Fruit fly (Drosophila melanogaster) whole organism, embryonic: Measurements from ENCODE around the gene Gr85a.

Experiments used
- Bdp1 ChIP-seq: fragments of 200-800 bp; sonication (Bioruptor generic); optimal IDR thresholded peaks from 3 replicates; lab custom pipeline; 2016; ENCODE audit warnings: missing biosample characterization, missing genetic modification characterization
- Bteb2 ChIP-seq: fragments of 200-800 bp; sonication (Bioruptor generic); optimal IDR thresholded peaks from 2 replicates; lab custom pipeline; 2016; ENCODE audit warnings: missing biosample characterization, missing genetic modification characterization
- CG10147 ChIP-seq: fragments of 200-800 bp; sonication (Bioruptor generic); optimal IDR thresholded peaks from 2 replicates; lab custom pipeline; 2019; ENCODE audit warnings: missing biosample characterization, mild to moderate bottlenecking, missing genetic modification characterization, moderate library complexity
- CG12659 ChIP-seq: fragments of 200-800 bp; sonication (Bioruptor generic); optimal IDR thresholded peaks from 3 replicates; lab custom pipeline; 2017; ENCODE audit warnings: mild to moderate bottlenecking, missing biosample characterization, missing genetic modification reagents, missing genetic modification characterization
- CG13296 ChIP-seq: fragments of 200-800 bp; sonication (Bioruptor generic); optimal IDR thresholded peaks from 3 replicates; lab custom pipeline; 2018; ENCODE audit warnings: missing biosample characterization, mild to moderate bottlenecking, missing genetic modification characterization
- CG13424 ChIP-seq: fragments of 200-800 bp; sonication (Bioruptor generic); optimal IDR thresholded peaks from 2 replicates; lab custom pipeline; 2019; ENCODE audit warnings: missing biosample characterization, mild to moderate bottlenecking, missing genetic modification characterization, moderate library complexity
- CG13775 ChIP-seq: fragments of 200-800 bp; sonication (Bioruptor generic); optimal IDR thresholded peaks from 3 replicates; lab custom pipeline; 2017; ENCODE audit warnings: missing biosample characterization, mild to moderate bottlenecking, missing genetic modification characterization
- CG1529 ChIP-seq: fragments of 200-800 bp; sonication (Bioruptor generic); optimal IDR thresholded peaks from 3 replicates; lab custom pipeline; 2018; ENCODE audit warnings: missing biosample characterization, missing genetic modification characterization
- CG15479 ChIP-seq: fragments of 200-800 bp; sonication (Bioruptor generic); optimal IDR thresholded peaks from 3 replicates; lab custom pipeline; 2019; ENCODE audit warnings: missing biosample characterization, mild to moderate bottlenecking, missing genetic modification characterization, moderate library complexity
- CG15514 ChIP-seq: fragments of 200-800 bp; sonication (Bioruptor generic); optimal IDR thresholded peaks from 3 replicates; lab custom pipeline; 2017; ENCODE audit warnings: missing biosample characterization, missing genetic modification characterization, mild to moderate bottlenecking, moderate library complexity, missing genetic modification reagents
- CG17186 ChIP-seq: fragments of 200-800 bp; sonication (Bioruptor generic); optimal IDR thresholded peaks from 3 replicates; lab custom pipeline; 2017; ENCODE audit warnings: missing biosample characterization, missing genetic modification reagents, missing genetic modification characterization
- CG18619 ChIP-seq: fragments of 200-800 bp; sonication (Bioruptor generic); optimal IDR thresholded peaks from 3 replicates; lab custom pipeline; 2017; ENCODE audit warnings: missing biosample characterization, mild to moderate bottlenecking, missing genetic modification characterization
- CG31365 ChIP-seq: fragments of 200-800 bp; sonication (Bioruptor generic); optimal IDR thresholded peaks from 2 replicates; lab custom pipeline; 2018; ENCODE audit warnings: missing biosample characterization, mild to moderate bottlenecking, missing genetic modification characterization
- CG3281 ChIP-seq: fragments of 200-800 bp; sonication (Bioruptor generic); optimal IDR thresholded peaks from 3 replicates; lab custom pipeline; 2017; ENCODE audit warnings: missing biosample characterization, mild to moderate bottlenecking, missing genetic modification characterization
- CG4328 ChIP-seq: fragments of 200-800 bp; sonication (Bioruptor generic); optimal IDR thresholded peaks from 3 replicates; lab custom pipeline; 2017; ENCODE audit warnings: missing biosample characterization, missing genetic modification reagents, missing genetic modification characterization
- CG5245 ChIP-seq: fragments of 200-800 bp; sonication (Bioruptor generic); optimal IDR thresholded peaks from 3 replicates; lab custom pipeline; 2016; ENCODE audit warnings: missing biosample characterization, missing genetic modification characterization
- CG5953 ChIP-seq: fragments of 200-800 bp; sonication (Bioruptor generic); IDR thresholded peaks from 2 replicates; pipeline ENCODE4 v1.3.6; 2022; ENCODE audit warnings: missing biosample characterization, missing genetic modification characterization
- CG6175 ChIP-seq: fragments of 200-800 bp; sonication (Bioruptor generic); IDR thresholded peaks from 3 replicates; pipeline ENCODE4 v1.3.6; 2022; ENCODE audit warnings: missing biosample characterization, missing genetic modification characterization
- CG7786 ChIP-seq: fragments of 200-800 bp; sonication (Bioruptor generic); optimal IDR thresholded peaks from 2 replicates; lab custom pipeline; 2016; ENCODE audit warnings: missing biosample characterization, missing genetic modification characterization
- CG8478 ChIP-seq: fragments of >200 bp; optimal IDR thresholded peaks from 2 replicates; lab custom pipeline; 2018
- Dip3 ChIP-seq: fragments of 200-800 bp; sonication (Bioruptor generic); optimal IDR thresholded peaks from 3 replicates; lab custom pipeline; 2016; ENCODE audit warnings: missing biosample characterization, missing genetic modification characterization
- Doc3 ChIP-seq: fragments of 200-800 bp; sonication (Bioruptor generic); IDR thresholded peaks from 3 replicates; pipeline ENCODE4 v1.3.6; 2022; ENCODE audit warnings: missing biosample characterization, missing genetic modification characterization; ENCODE audit not compliant: partially characterized antibody
- H2.0 ChIP-seq: fragments of 200-800 bp; sonication (Bioruptor generic); IDR thresholded peaks from 2 replicates; pipeline ENCODE4 v1.3.6; 2022; ENCODE audit warnings: missing biosample characterization, missing genetic modification characterization
- Hr51 ChIP-seq, 2 experiments: fragments of 200-800 bp; sonication (Bioruptor generic); optimal IDR thresholded peaks; 2 replicates in 1 of 2; 3 replicates in 1 of 2; lab custom pipeline; 2016 to 2018; ENCODE audit warnings: missing biosample characterization in 2 of 2, missing genetic modification characterization in 2 of 2, mild to moderate bottlenecking in 1 of 2, moderate library complexity in 1 of 2
- Hr78 ChIP-seq, 2 experiments: fragments of 200-800 bp in 1 of 2; fragments of >200 bp in 1 of 2; sonication (Bioruptor generic) in 1 of 2; optimal IDR thresholded peaks; 2 replicates each; lab custom pipeline; 2017 to 2019; ENCODE audit warnings: missing biosample characterization in 2 of 2, missing genetic modification characterization in 2 of 2, mild to moderate bottlenecking in 1 of 2, moderate library complexity in 1 of 2
- Jarid2 ChIP-seq: fragments of 200-800 bp; sonication (Bioruptor generic); optimal IDR thresholded peaks from 3 replicates; lab custom pipeline; 2017; ENCODE audit warnings: mild to moderate bottlenecking, missing biosample characterization, missing genetic modification reagents, missing genetic modification characterization
- Mrtf ChIP-seq: fragments of 200-800 bp; sonication (Bioruptor generic); IDR thresholded peaks from 3 replicates; pipeline ENCODE4 v1.3.6; 2022; ENCODE audit warnings: missing biosample characterization, missing genetic modification characterization
- Pdp1 ChIP-seq, 2 experiments: fragments of 200-800 bp; sonication (Bioruptor generic); optimal IDR thresholded peaks; 3 replicates each; lab custom pipeline; 2016; ENCODE audit warnings: missing biosample characterization in 2 of 2, missing genetic modification characterization in 2 of 2, mild to moderate bottlenecking in 1 of 2, moderate library complexity in 1 of 2
- Sry-β ChIP-seq: fragments of 200-800 bp; sonication (Bioruptor generic); optimal IDR thresholded peaks from 2 replicates; lab custom pipeline; 2018; ENCODE audit warnings: missing biosample characterization, mild to moderate bottlenecking, missing genetic modification characterization, moderate library complexity
- Stat92E ChIP-seq, 3 experiments: fragments of >200 bp in 2 of 3; fragments of 200-800 bp in 1 of 3; sonication (Bioruptor generic) in 1 of 3; optimal IDR thresholded peaks; 2 replicates each; lab custom pipeline; 2017 to 2019; ENCODE audit warnings: missing biosample characterization in 3 of 3, missing genetic modification characterization in 3 of 3, mild to moderate bottlenecking in 1 of 3, moderate library complexity in 1 of 3
- Tbp ChIP-seq: fragments of >200 bp; optimal IDR thresholded peaks from 2 replicates; lab custom pipeline; 2018; ENCODE audit warnings: missing biosample characterization, missing genetic modification characterization
- chn ChIP-seq: fragments of 200-800 bp; sonication (Bioruptor generic); optimal IDR thresholded peaks from 2 replicates; lab custom pipeline; 2016; ENCODE audit warnings: missing biosample characterization, missing genetic modification characterization
- dan ChIP-seq: fragments of 200-800 bp; sonication (Bioruptor generic); IDR thresholded peaks from 2 replicates; pipeline ENCODE4 v1.3.6; 2022; ENCODE audit warnings: missing biosample characterization, missing genetic modification characterization
- fd96Cb ChIP-seq: fragments of 200-800 bp; sonication (Bioruptor generic); optimal IDR thresholded peaks from 2 replicates; lab custom pipeline; 2018; ENCODE audit warnings: missing biosample characterization, mild to moderate bottlenecking, missing genetic modification characterization, moderate library complexity
- klu ChIP-seq: fragments of 200-800 bp; sonication (Bioruptor generic); IDR thresholded peaks from 2 replicates; pipeline ENCODE4 v1.3.6; 2022; ENCODE audit warnings: missing biosample characterization, missing genetic modification characterization
- nerfin-1 ChIP-seq: fragments of 200-800 bp; sonication (Bioruptor generic); optimal IDR thresholded peaks from 3 replicates; lab custom pipeline; 2019; ENCODE audit warnings: missing biosample characterization, mild to moderate bottlenecking, missing genetic modification characterization, moderate library complexity
- onecut ChIP-seq: fragments of 200-800 bp; sonication (Bioruptor generic); IDR thresholded peaks from 2 replicates; pipeline ENCODE4 v1.3.6; 2022; ENCODE audit warnings: missing biosample characterization, missing genetic modification characterization
- pan ChIP-seq, 4 experiments: fragments of >200 bp in 3 of 4; fragments of 200-800 bp in 1 of 4; sonication (Bioruptor generic) in 1 of 4; optimal IDR thresholded peaks in 3 of 4; IDR thresholded peaks in 1 of 4; 2 replicates each; pipeline versions ENCODE4 v1.3.6 to Lab custom; 2017 to 2022; ENCODE audit warnings: missing biosample characterization in 2 of 4, missing genetic modification characterization in 2 of 4, mixed read lengths in 1 of 4
- ro ChIP-seq: fragments of 200-800 bp; sonication (Bioruptor generic); IDR thresholded peaks from 2 replicates; pipeline ENCODE4 v1.3.6; 2022; ENCODE audit warnings: missing biosample characterization, missing genetic modification characterization
- run ChIP-seq: fragments of 200-800 bp; sonication (Bioruptor generic); optimal IDR thresholded peaks from 3 replicates; lab custom pipeline; 2018; ENCODE audit warnings: missing biosample characterization, mild to moderate bottlenecking, missing genetic modification characterization
- schlank ChIP-seq: fragments of 200-800 bp; sonication (Bioruptor generic); optimal IDR thresholded peaks from 2 replicates; lab custom pipeline; 2018; ENCODE audit warnings: missing biosample characterization, mild to moderate bottlenecking, missing genetic modification characterization
- slbo ChIP-seq: fragments of 200-800 bp; sonication (Bioruptor generic); IDR thresholded peaks from 2 replicates; pipeline ENCODE4 v1.3.6; 2022; ENCODE audit warnings: missing biosample characterization, missing genetic modification characterization
- sna ChIP-seq: fragments of 200-800 bp; sonication (Bioruptor generic); IDR thresholded peaks from 2 replicates; pipeline ENCODE4 v1.3.6; 2022; ENCODE audit warnings: missing biosample characterization, missing genetic modification characterization; ENCODE audit not compliant: partially characterized antibody
- sr ChIP-seq: fragments of 200-800 bp; sonication (Bioruptor generic); IDR thresholded peaks from 3 replicates; pipeline ENCODE4 v1.3.6; 2022; ENCODE audit warnings: missing biosample characterization, missing genetic modification characterization
- wor ChIP-seq: fragments of 200-800 bp; sonication (Bioruptor generic); IDR thresholded peaks from 2 replicates; pipeline ENCODE4 v1.3.6; 2022; ENCODE audit warnings: missing biosample characterization, missing genetic modification characterization
- zen ChIP-seq: fragments of 200-800 bp; sonication (Bioruptor generic); optimal IDR thresholded peaks from 3 replicates; lab custom pipeline; 2018; ENCODE audit warnings: missing biosample characterization, mild to moderate bottlenecking, missing genetic modification characterization, moderate library complexity
- zen2 ChIP-seq: fragments of 200-800 bp; sonication (Bioruptor generic); IDR thresholded peaks from 3 replicates; pipeline ENCODE4 v1.3.6; 2022; ENCODE audit warnings: missing biosample characterization, missing genetic modification characterization; ENCODE audit not compliant: partially characterized antibody

Gene Gr85a

DNA sequence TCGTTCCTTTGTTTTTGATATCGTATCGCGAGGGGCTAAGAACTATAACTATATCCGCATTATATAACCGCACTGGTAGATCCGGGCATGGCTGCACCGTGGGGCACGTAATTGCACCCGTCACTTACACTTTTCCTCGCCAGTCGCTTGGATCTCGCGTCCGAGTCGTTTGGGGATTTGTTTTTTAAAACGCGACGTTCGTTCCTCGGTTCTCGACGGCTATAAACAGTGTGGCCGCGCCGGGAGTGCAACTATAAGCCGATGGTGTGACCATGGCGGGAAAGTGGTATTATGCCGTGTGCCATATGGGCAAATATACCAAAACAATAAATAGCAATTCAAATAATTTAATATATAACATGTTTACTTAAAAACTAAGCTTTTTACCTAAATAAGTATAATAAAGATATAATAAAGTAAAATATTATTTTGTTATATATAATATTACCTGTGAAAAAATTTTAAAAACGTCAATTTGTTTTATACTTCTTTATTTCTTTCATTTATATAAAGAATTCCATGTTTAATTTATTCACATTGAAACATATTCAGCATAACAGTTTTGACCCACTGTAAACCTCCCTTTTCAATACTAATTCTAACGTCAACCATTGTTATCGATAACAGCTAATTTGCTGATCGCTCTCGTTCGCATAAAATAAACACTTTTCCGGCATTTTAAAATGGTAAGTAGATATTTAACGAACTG is 46.2 kb upstream of the Gr85a start, which contains the start of the genes Mical and CG3909 (continued):
- peak; percentile 49 for TF ChIP-seq Bteb2 (GFP tag; lab: Kevin White, UChicago)
- TF ChIP-seq sna (GFP tag; lab: Robert Waterston, UW), result peak; percentile 42; the same call in 1 of the 2 replicates
- no peak for TF ChIP-seq Dip3 (GFP tag; lab: Kevin White, UChicago)
- no peak for TF ChIP-seq Tbp
- TF ChIP-seq schlank (tag; lab: Kevin White, UChicago), result peak; percentile 24
- TF ChIP-seq wor (GFP tag; lab: Robert Waterston, UW), result peak; percentile 60; the same call in 1 of the 2 replicates
- TF ChIP-seq Jarid2 (GFP tag; lab: Kevin White, UChicago), result peak; percentile 93
- peak; percentile 15 for TF ChIP-seq CG1529
- peak; percentile 91 for TF ChIP-seq H2.0 (GFP tag; lab: Robert Waterston, UW)
- TF ChIP-seq Pdp1 (GFP tag; optimal IDR thresholded peaks at IDR 0.05; lab: Kevin White, UChicago), result peak; percentile 60 to 91
- TF ChIP-seq onecut (GFP tag; lab: Robert Waterston, UW), result peak; percentile 51
- peak; percentile 96 for TF ChIP-seq slbo (GFP tag; lab: Robert Waterston, UW)
- TF ChIP-seq CG15514 (GFP tag; lab: Kevin White, UChicago), result peak; percentile 59
- TF ChIP-seq Hr78 (GFP tag; optimal IDR thresholded peaks at IDR 0.05; lab: Kevin White, UChicago), result peak in 1 of 2 experiments; percentile 59
- peak; percentile 81 for TF ChIP-seq klu
- peak; percentile 63 for TF ChIP-seq run (tag; lab: Kevin White, UChicago)
- TF ChIP-seq CG18619 (GFP tag; lab: Kevin White, UChicago), result peak; percentile 78
- TF ChIP-seq CG8478 (lab: Kevin White, UChicago), result no peak
- peak in 1 of 3 experiments; percentile 40 for TF ChIP-seq Stat92E (GFP tag; optimal IDR thresholded peaks at IDR 0.05; lab: Kevin White, UChicago)
- no peak; the same call in 1 of the 2 replicates for TF ChIP-seq ro (GFP tag; lab: Robert Waterston, UW)
- TF ChIP-seq CG10147 (GFP tag; lab: Kevin White, UChicago), result peak; percentile 65
- TF ChIP-seq CG5953 (GFP tag; lab: Robert Waterston, UW), result peak; percentile 67
- TF ChIP-seq CG3281 (GFP tag; lab: Kevin White, UChicago), result peak; percentile 70
- peak; percentile 73; the same call in 2 of the 3 replicates for TF ChIP-seq CG6175 (GFP tag; lab: Robert Waterston, UW)
- peak; percentile 12; the same call in 1 of the 3 replicates for TF ChIP-seq sr
- TF ChIP-seq CG12659 (GFP tag; lab: Kevin White, UChicago), result peak; percentile 93
- TF ChIP-seq CG13424, result peak; percentile 90
- peak; percentile 80 for TF ChIP-seq CG13775 (GFP tag; lab: Kevin White, UChicago)
- TF ChIP-seq Mrtf (GFP tag; lab: Robert Waterston, UW), result peak; percentile 78; the same call in 2 of the 3 replicates
- peak; percentile 88 for TF ChIP-seq CG13296
- no peak for TF ChIP-seq pan (optimal IDR thresholded peaks at IDR 0.05; lab: Kevin White, UChicago)
- peak in 1 of 2 experiments; percentile 95 for TF ChIP-seq pan (GFP tag; optimal IDR thresholded peaks at IDR 0.05 in 1 of 2, IDR thresholded peaks at IDR 0.05 in 1 of 2)
- peak; percentile 44 for TF ChIP-seq CG5245
- TF ChIP-seq zen2 (GFP tag; lab: Robert Waterston, UW), result no peak
- no peak for TF ChIP-seq dan (GFP tag; lab: Robert Waterston, UW)
- TF ChIP-seq Sry-β, result no peak
- no peak for TF ChIP-seq CG15479 (GFP tag; lab: Kevin White, UChicago)
- no peak for TF ChIP-seq chn (GFP tag; lab: Kevin White, UChicago)
- no peak for TF ChIP-seq Bdp1 (GFP tag; lab: Kevin White, UChicago)
- TF ChIP-seq fd96Cb (tag; lab: Kevin White, UChicago), result peak; percentile 78
- peak; percentile 69 for TF ChIP-seq CG4328 (GFP tag; lab: Kevin White, UChicago)
- peak; percentile 69 for TF ChIP-seq nerfin-1
- peak; percentile 4 for TF ChIP-seq CG31365 (tag; lab: Kevin White, UChicago)
- TF ChIP-seq CG17186 (GFP tag; lab: Kevin White, UChicago), result peak; percentile 13
- TF ChIP-seq zen (tag; lab: Kevin White, UChicago), result peak; percentile 82
- no peak for TF ChIP-seq Doc3
- TF ChIP-seq CG7786 (GFP tag; lab: Kevin White, UChicago), result peak; percentile 17
- peak; percentile 5 to 90 for TF ChIP-seq Hr51 (GFP tag; optimal IDR thresholded peaks at IDR 0.05; lab: Kevin White, UChicago)
